Worm (Caenorhabditis elegans): ENCODE data around the gene che-10.

- no peak for TF ChIP-seq flh-1 (GFP tag; optimal IDR thresholded peaks at IDR 0.05)
- no peak for TF ChIP-seq nhr-237 (tag; optimal IDR thresholded peaks at IDR 0.05)
- no peak for TF ChIP-seq ces-1 (GFP tag; optimal IDR thresholded peaks at IDR 0.05)
- TF ChIP-seq ztf-11 (tag; optimal IDR thresholded peaks at IDR 0.05), result no peak
- no peak for TF ChIP-seq nhr-76 (tag; optimal IDR thresholded peaks at IDR 0.05)
- TF ChIP-seq nhr-28 (tag; optimal IDR thresholded peaks at IDR 0.05), result no peak
- no peak for TF ChIP-seq blmp-1 (tag; optimal IDR thresholded peaks at IDR 0.05)
Measured at ce11 chrII:4600276-4600675, 37.9 kb downstream of the che-10 start.
